Fruit fly (Drosophila melanogaster) whole organism, embryonic: Measurements from ENCODE around the gene JMJD4.

Experiments
- BEAF-32 ChIP-seq: fragments of 200-800 bp; sonication (Bioruptor generic); optimal IDR thresholded peaks from 3 replicates; lab custom pipeline; 2017; ENCODE audit warnings: missing biosample characterization, missing genetic modification characterization, mild to moderate bottlenecking, moderate library complexity, missing genetic modification reagents
- Bgb ChIP-seq: fragments of 200-800 bp; sonication (Bioruptor generic); IDR thresholded peaks from 2 replicates; pipeline ENCODE4 v1.3.6; 2022; ENCODE audit warnings: missing biosample characterization, missing genetic modification characterization; ENCODE audit not compliant: partially characterized antibody
- CG10147 ChIP-seq: fragments of 200-800 bp; sonication (Bioruptor generic); optimal IDR thresholded peaks from 2 replicates; lab custom pipeline; 2019; ENCODE audit warnings: missing biosample characterization, mild to moderate bottlenecking, missing genetic modification characterization, moderate library complexity
- CG10321 ChIP-seq: fragments of 200-800 bp; sonication (Bioruptor generic); IDR thresholded peaks from 2 replicates; pipeline ENCODE4 v1.3.6; 2022; ENCODE audit warnings: missing biosample characterization, missing genetic modification characterization
- CG11085 ChIP-seq: fragments of 200-800 bp; sonication (Bioruptor generic); IDR thresholded peaks from 2 replicates; pipeline ENCODE4 v1.3.6; 2022; ENCODE audit warnings: missing biosample characterization, missing genetic modification characterization
- CG11247 ChIP-seq: fragments of 200-800 bp; sonication (Bioruptor generic); IDR thresholded peaks from 2 replicates; pipeline ENCODE4 v1.3.6; 2022; ENCODE audit warnings: missing biosample characterization, missing genetic modification characterization
- CG11696 ChIP-seq: fragments of 200-800 bp; sonication (Bioruptor generic); IDR thresholded peaks from 2 replicates; pipeline ENCODE4 v1.3.6; 2022; ENCODE audit warnings: missing biosample characterization, missing genetic modification characterization
- CG12659 ChIP-seq: fragments of 200-800 bp; sonication (Bioruptor generic); optimal IDR thresholded peaks from 3 replicates; lab custom pipeline; 2017; ENCODE audit warnings: mild to moderate bottlenecking, missing biosample characterization, missing genetic modification reagents, missing genetic modification characterization
- CG13424 ChIP-seq: fragments of 200-800 bp; sonication (Bioruptor generic); optimal IDR thresholded peaks from 2 replicates; lab custom pipeline; 2019; ENCODE audit warnings: missing biosample characterization, mild to moderate bottlenecking, missing genetic modification characterization, moderate library complexity
- CG13624 ChIP-seq: fragments of 200-800 bp; sonication (Bioruptor generic); optimal IDR thresholded peaks from 2 replicates; lab custom pipeline; 2016; ENCODE audit warnings: missing biosample characterization, missing genetic modification characterization
- CG14050 ChIP-seq: fragments of 200-800 bp; sonication (Bioruptor generic); IDR thresholded peaks from 3 replicates; pipeline ENCODE4 v1.3.6; 2022; ENCODE audit warnings: missing biosample characterization, missing genetic modification characterization
- CG15073 ChIP-seq: fragments of 200-800 bp; sonication (Bioruptor generic); optimal IDR thresholded peaks from 2 replicates; lab custom pipeline; 2016; ENCODE audit warnings: missing biosample characterization, missing genetic modification characterization
- CG15514 ChIP-seq: fragments of 200-800 bp; sonication (Bioruptor generic); optimal IDR thresholded peaks from 3 replicates; lab custom pipeline; 2017; ENCODE audit warnings: missing biosample characterization, missing genetic modification characterization, mild to moderate bottlenecking, moderate library complexity, missing genetic modification reagents
- CG1602 ChIP-seq: fragments of 200-800 bp; sonication (Bioruptor generic); optimal IDR thresholded peaks from 3 replicates; lab custom pipeline; 2016; ENCODE audit warnings: missing biosample characterization, missing genetic modification characterization
- CG16779 ChIP-seq: fragments of 200-800 bp; sonication (Bioruptor generic); IDR thresholded peaks from 2 replicates; pipeline ENCODE4 v1.3.6; 2022; ENCODE audit warnings: missing biosample characterization, missing genetic modification characterization
- CG16813 ChIP-seq: fragments of 200-800 bp; sonication (Bioruptor generic); IDR thresholded peaks from 3 replicates; pipeline ENCODE4 v1.3.6; 2022; ENCODE audit warnings: missing biosample characterization, missing genetic modification characterization; ENCODE audit not compliant: partially characterized antibody
- CG32532 ChIP-seq: fragments of 200-800 bp; sonication (Bioruptor generic); IDR thresholded peaks from 2 replicates; pipeline ENCODE4 v1.3.6; 2022; ENCODE audit warnings: missing biosample characterization, missing genetic modification characterization
- CG3281 ChIP-seq: fragments of 200-800 bp; sonication (Bioruptor generic); optimal IDR thresholded peaks from 3 replicates; lab custom pipeline; 2017; ENCODE audit warnings: missing biosample characterization, mild to moderate bottlenecking, missing genetic modification characterization
- CG4404 ChIP-seq: fragments of 200-800 bp; sonication (Bioruptor generic); IDR thresholded peaks from 2 replicates; pipeline ENCODE4 v1.3.6; 2022; ENCODE audit warnings: missing biosample characterization, missing genetic modification characterization
- CG4617 ChIP-seq: fragments of 200-800 bp; sonication (Bioruptor generic); optimal IDR thresholded peaks from 3 replicates; lab custom pipeline; 2016; ENCODE audit warnings: missing biosample characterization, missing genetic modification characterization, borderline replicate concordance
- CG6654 ChIP-seq: fragments of 200-800 bp; sonication (Bioruptor generic); optimal IDR thresholded peaks from 2 replicates; lab custom pipeline; 2017; ENCODE audit warnings: missing biosample characterization, mild to moderate bottlenecking, missing genetic modification characterization
- CG9215 ChIP-seq: fragments of 200-800 bp; sonication (Bioruptor generic); IDR thresholded peaks from 2 replicates; pipeline ENCODE4 v1.3.6; 2022; ENCODE audit warnings: missing biosample characterization, missing genetic modification characterization
- CG9437 ChIP-seq: fragments of 200-800 bp; sonication (Bioruptor generic); optimal IDR thresholded peaks from 2 replicates; lab custom pipeline; 2018; ENCODE audit warnings: missing biosample characterization, mild to moderate bottlenecking, missing genetic modification characterization
- CG9797 ChIP-seq: fragments of 200-800 bp; sonication (Bioruptor generic); optimal IDR thresholded peaks from 3 replicates; lab custom pipeline; 2018; ENCODE audit warnings: missing biosample characterization, mild to moderate bottlenecking, missing genetic modification characterization
- CHES-1-like ChIP-seq: fragments of 200-800 bp; sonication (Bioruptor generic); optimal IDR thresholded peaks from 2 replicates; lab custom pipeline; 2016; ENCODE audit warnings: missing biosample characterization, missing genetic modification characterization
- CTCF ChIP-seq: fragments of 200-800 bp; sonication (Bioruptor generic); optimal IDR thresholded peaks from 2 replicates; lab custom pipeline; 2017; ENCODE audit warnings: missing biosample characterization, mild to moderate bottlenecking, missing genetic modification characterization, moderate library complexity
- E2f1 ChIP-seq: fragments of 200-800 bp; sonication (Bioruptor generic); IDR thresholded peaks from 2 replicates; pipeline ENCODE4 v1.3.6; 2022; ENCODE audit warnings: missing biosample characterization, missing genetic modification characterization
- E2f2 ChIP-seq: fragments of 200-800 bp; sonication (Bioruptor generic); IDR thresholded peaks from 2 replicates; pipeline ENCODE4 v1.3.6; 2022; ENCODE audit warnings: missing biosample characterization, missing genetic modification characterization
- Ets97D ChIP-seq: fragments of 200-800 bp; sonication (Bioruptor generic); optimal IDR thresholded peaks from 3 replicates; lab custom pipeline; 2016; ENCODE audit warnings: missing biosample characterization, missing genetic modification characterization
- Lhr ChIP-seq: fragments of 200-800 bp; sonication (Bioruptor generic); optimal IDR thresholded peaks from 3 replicates; lab custom pipeline; 2017; ENCODE audit warnings: mild to moderate bottlenecking, missing biosample characterization, missing genetic modification reagents, missing genetic modification characterization
- Lpt ChIP-seq: fragments of >200 bp; optimal IDR thresholded peaks from 2 replicates; lab custom pipeline; 2018; ENCODE audit warnings: missing biosample characterization, missing genetic modification characterization
- MBD-R2 ChIP-seq: fragments of 200-800 bp; sonication (Bioruptor generic); IDR thresholded peaks from 2 replicates; pipeline ENCODE4 v1.3.6; 2022; ENCODE audit warnings: missing biosample characterization, missing genetic modification characterization
- Myb ChIP-seq: fragments of 200-800 bp; sonication (Bioruptor generic); optimal IDR thresholded peaks from 2 replicates; lab custom pipeline; 2016; ENCODE audit warnings: missing biosample characterization, missing genetic modification characterization
- Opbp ChIP-seq: fragments of 200-800 bp; sonication (Bioruptor generic); IDR thresholded peaks from 3 replicates; pipeline ENCODE4 v1.3.6; 2022; ENCODE audit warnings: missing biosample characterization, missing genetic modification characterization; ENCODE audit not compliant: partially characterized antibody
- Scr ChIP-seq: fragments of 200-800 bp; sonication (Bioruptor generic); IDR thresholded peaks from 2 replicates; pipeline ENCODE4 v1.3.6; 2022; ENCODE audit warnings: missing biosample characterization, missing genetic modification characterization; ENCODE audit not compliant: partially characterized antibody
- Spps ChIP-seq: fragments of 200-800 bp; sonication (Bioruptor generic); optimal IDR thresholded peaks from 2 replicates; lab custom pipeline; 2018; ENCODE audit warnings: missing biosample characterization, mild to moderate bottlenecking, missing genetic modification characterization
- Sry-δ ChIP-seq: fragments of 200-800 bp; sonication (Bioruptor generic); optimal IDR thresholded peaks from 2 replicates; lab custom pipeline; 2016; ENCODE audit warnings: missing biosample characterization, missing genetic modification characterization
- crp ChIP-seq, 2 experiments: fragments of 200-800 bp; sonication (Bioruptor generic); optimal IDR thresholded peaks; 2 replicates in 1 of 2; 3 replicates in 1 of 2; lab custom pipeline; 2017; ENCODE audit warnings: missing biosample characterization in 2 of 2, missing genetic modification characterization in 2 of 2, mild to moderate bottlenecking in 1 of 2, moderate library complexity in 1 of 2
- danr ChIP-seq: fragments of 200-800 bp; sonication (Bioruptor generic); IDR thresholded peaks from 2 replicates; pipeline ENCODE4 v1.3.6; 2022; ENCODE audit warnings: missing biosample characterization, missing genetic modification characterization
- ftz-f1 ChIP-seq: fragments of 200-800 bp; sonication (Bioruptor generic); optimal IDR thresholded peaks from 2 replicates; lab custom pipeline; 2016; ENCODE audit warnings: missing biosample characterization, missing genetic modification characterization
- gfzf ChIP-seq: fragments of 200-800 bp; sonication (Bioruptor generic); optimal IDR thresholded peaks from 2 replicates; lab custom pipeline; 2016; ENCODE audit warnings: missing biosample characterization, mild to moderate bottlenecking, missing genetic modification characterization, moderate library complexity
- grn ChIP-seq: fragments of 200-800 bp; sonication (Bioruptor generic); optimal IDR thresholded peaks from 3 replicates; lab custom pipeline; 2017; ENCODE audit warnings: missing biosample characterization, missing genetic modification characterization
- ind ChIP-seq: fragments of 200-800 bp; sonication (Bioruptor generic); optimal IDR thresholded peaks from 3 replicates; lab custom pipeline; 2016; ENCODE audit warnings: missing biosample characterization, missing genetic modification characterization
- knrl ChIP-seq: fragments of 200-800 bp; sonication (Bioruptor generic); IDR thresholded peaks from 3 replicates; pipeline ENCODE4 v1.3.6; 2022; ENCODE audit warnings: missing biosample characterization, missing genetic modification characterization; ENCODE audit not compliant: partially characterized antibody
- pita ChIP-seq: fragments of 200-800 bp; sonication (Bioruptor generic); optimal IDR thresholded peaks from 2 replicates; lab custom pipeline; 2017; ENCODE audit warnings: missing biosample characterization, mild to moderate bottlenecking, missing genetic modification characterization
- ranshi ChIP-seq: fragments of 200-800 bp; sonication (Bioruptor generic); IDR thresholded peaks from 2 replicates; pipeline ENCODE4 v1.3.6; 2022; ENCODE audit warnings: missing biosample characterization, missing genetic modification characterization
- stwl ChIP-seq: fragments of 200-800 bp; sonication (Bioruptor generic); optimal IDR thresholded peaks from 3 replicates; lab custom pipeline; 2018; ENCODE audit warnings: missing biosample characterization, mild to moderate bottlenecking, missing genetic modification characterization, moderate library complexity
- z ChIP-seq: fragments of 200-800 bp; sonication (Bioruptor generic); IDR thresholded peaks from 3 replicates; pipeline ENCODE4 v1.3.6; 2022; ENCODE audit warnings: missing biosample characterization, missing genetic modification characterization
- zen ChIP-seq: fragments of 200-800 bp; sonication (Bioruptor generic); optimal IDR thresholded peaks from 3 replicates; lab custom pipeline; 2018; ENCODE audit warnings: missing biosample characterization, mild to moderate bottlenecking, missing genetic modification characterization, moderate library complexity

JMJD4 gene

dm6 chr2L:18184648-18185243 is 25.7 kb upstream of the JMJD4 start, which contains the start of gene Ptp36E (continued):
- TF ChIP-seq CG12659 (GFP tag; lab: Kevin White, UChicago): peak; percentile 83
- TF ChIP-seq CG15514 (GFP tag; lab: Kevin White, UChicago): peak; percentile 69
- peak; percentile 49; the same call in 1 of the 2 replicates for TF ChIP-seq CG11696 (GFP tag; lab: Robert Waterston, UW)
- TF ChIP-seq CG13424 (tag; lab: Kevin White, UChicago): peak; percentile 90
- peak; percentile 50 for TF ChIP-seq CG14050
- TF ChIP-seq danr (GFP tag; lab: Robert Waterston, UW): peak; percentile 48; the same call in 1 of the 2 replicates
- no peak for TF ChIP-seq grn (GFP tag; lab: Kevin White, UChicago)
- TF ChIP-seq CG9215 (GFP tag; lab: Robert Waterston, UW): peak; percentile 84
- peak; percentile 78 for TF ChIP-seq ranshi
- peak; percentile 83 for TF ChIP-seq ind
- TF ChIP-seq CG11085 (GFP tag; lab: Robert Waterston, UW): peak; percentile 63
- peak; percentile 73 for TF ChIP-seq CG4404
- no peak for TF ChIP-seq Lpt (GFP tag; lab: Kevin White, UChicago)
- TF ChIP-seq CG10147 (GFP tag; lab: Kevin White, UChicago): peak; percentile 26
- TF ChIP-seq CG3281 (GFP tag; lab: Kevin White, UChicago): peak; percentile 90
- TF ChIP-seq Spps (tag; lab: Kevin White, UChicago): peak; percentile 61
- TF ChIP-seq, all 482 proteins: peak for 284

dm6 chr2L:18158622-18159043 is 439 bp downstream of the JMJD4 start:
- TF ChIP-seq Myb (GFP tag; lab: Kevin White, UChicago) (peak; percentile 92), zen (tag; lab: Kevin White, UChicago) (peak; percentile 1), Opbp (GFP tag; lab: Robert Waterston, UW) (0 out of 3 replicates have a peak, but pooled peaks have one; percentile 50), gfzf (GFP tag; lab: Kevin White, UChicago) (peak; percentile 91), CG16779 (GFP tag; lab: Robert Waterston, UW) (no peak), Ets97D (GFP tag; lab: Kevin White, UChicago) (peak; percentile 10), crp (GFP tag; optimal IDR thresholded peaks at IDR 0.05; lab: Kevin White, UChicago) (peak; percentile 39 to 88), CG6654 (peak; percentile 98), CG9797 (GFP tag; lab: Kevin White, UChicago) (peak; percentile 76), E2f2 (peak; percentile 48), CG16813 (GFP tag; lab: Robert Waterston, UW) (0 out of 3 replicates have a peak, but pooled peaks have one; percentile 32), stwl (tag; lab: Kevin White, UChicago) (peak; percentile 97), CG10321 (GFP tag; lab: Robert Waterston, UW) (no peak), z (GFP tag; lab: Robert Waterston, UW) (no peak), CTCF (peak; percentile 27), CG15073 (no peak), ftz-f1 (GFP tag; lab: Kevin White, UChicago) (peak; percentile 6), CG4617 (peak; percentile 77), Sry-δ (peak; percentile 35), MBD-R2 (GFP tag; lab: Robert Waterston, UW) (peak; percentile 78), CG9437 (GFP tag; lab: Kevin White, UChicago) (peak; percentile 71), CG11247 (GFP tag; lab: Robert Waterston, UW) (no peak), knrl (GFP tag; lab: Robert Waterston, UW) (peak; percentile 35; the same call in 1 of the 3 replicates), pita (peak; percentile 59), CHES-1-like (no peak), E2f1 (GFP tag; lab: Robert Waterston, UW) (no peak), Bgb (GFP tag; lab: Robert Waterston, UW) (peak; percentile 31; the same call in 1 of the 2 replicates), CG13624 (GFP tag; lab: Kevin White, UChicago) (no peak), BEAF-32 (GFP tag; lab: Kevin White, UChicago) (peak; percentile 57), Lhr (GFP tag; lab: Kevin White, UChicago) (peak; percentile 34), CG12659 (GFP tag; lab: Kevin White, UChicago) (peak; percentile 46), CG32532 (GFP tag; lab: Robert Waterston, UW) (no peak), Scr (GFP tag; lab: Robert Waterston, UW) (peak; percentile 37; the same call in 1 of the 2 replicates), CG1602 (GFP tag; lab: Kevin White, UChicago) (no peak)
